Fruit fly (Drosophila melanogaster): Measurements from ENCODE around the gene CG9427.

The CG9427 gene

DNA sequence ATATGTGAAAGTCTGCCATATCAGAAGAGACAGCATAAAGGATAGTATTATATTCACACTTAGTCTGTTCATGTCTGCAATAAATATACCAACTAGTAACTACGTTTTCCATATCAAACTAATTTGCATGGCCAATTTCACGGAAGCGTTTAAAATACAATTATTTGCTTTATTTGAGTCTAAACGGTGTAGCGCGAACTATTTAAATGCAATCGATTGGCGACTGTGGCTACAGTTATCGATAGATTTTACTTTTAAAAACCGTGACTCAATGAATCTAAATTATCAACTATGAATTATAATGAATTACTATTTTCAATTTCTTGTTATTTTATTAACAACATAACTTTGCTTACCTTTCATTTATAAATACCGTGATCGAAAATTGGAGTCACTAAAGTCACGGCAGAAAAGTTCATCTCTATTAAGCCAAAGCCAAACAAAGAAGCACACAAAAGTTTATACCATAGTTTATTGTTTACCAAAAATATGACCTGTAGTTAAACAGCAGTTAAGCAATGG is at the start of gene CG9427, which contains the start of gene CG8319 (continued):
- TF ChIP-seq sug (tag; optimal IDR thresholded peaks at IDR 0.05) (peak; percentile 72), sob (GFP tag; IDR thresholded peaks at IDR 0.05) (peak; percentile 76), bowl (GFP tag; IDR thresholded peaks at IDR 0.05) (no peak), Max (GFP tag; optimal IDR thresholded peaks at IDR 0.05) (peak; percentile 63), Med (GFP tag) (peak; percentile 93), CG3065 (GFP tag; optimal IDR thresholded peaks at IDR 0.05) (peak; percentile 41), knrl (GFP tag; IDR thresholded peaks at IDR 0.05; ENCODE audit: partially characterized antibody) (peak; percentile 87), ken (GFP tag; IDR thresholded peaks at IDR 0.05) (0 out of 3 replicates have a peak, but pooled peaks have one; percentile 22), repo (GFP tag; optimal IDR thresholded peaks at IDR 0.05) (no peak), CG13424 (tag; optimal IDR thresholded peaks at IDR 0.05) (peak; percentile 70), E2f1 (GFP tag; IDR thresholded peaks at IDR 0.05) (0 out of 2 replicates have a peak, but pooled peaks have one; percentile 34), bcd (GFP tag; optimal IDR thresholded peaks at IDR 0.05) (peak; percentile 60), gem (tag; optimal IDR thresholded peaks at IDR 0.05) (peak; percentile 81), CG34376 (GFP tag; optimal IDR thresholded peaks at IDR 0.05) (peak; percentile 62), lilli (GFP tag; optimal IDR thresholded peaks at IDR 0.05) (peak; percentile 87), Fer1 (GFP tag; optimal IDR thresholded peaks at IDR 0.05) (peak; percentile 75), tap (tag; optimal IDR thresholded peaks at IDR 0.05) (peak; percentile 41), CG10267 (tag; optimal IDR thresholded peaks at IDR 0.05) (peak; percentile 71), CG16813 (GFP tag; IDR thresholded peaks at IDR 0.05; ENCODE audit: partially characterized antibody) (peak; percentile 77), gce (GFP tag; IDR thresholded peaks at IDR 0.05) (no peak), Dek (tag; optimal IDR thresholded peaks at IDR 0.05) (peak; percentile 71), CG30403 (GFP tag; optimal IDR thresholded peaks at IDR 0.05) (peak; percentile 81), CG16779 (GFP tag; IDR thresholded peaks at IDR 0.05) (no peak), ttk (GFP tag; IDR thresholded peaks at IDR 0.05) (no peak), ci (GFP tag; IDR thresholded peaks at IDR 0.05) (peak; percentile 60; the same call in 1 of the 3 replicates), Trl (optimal IDR thresholded peaks at IDR 0.05) (no peak), Trl (GFP tag; optimal IDR thresholded peaks at IDR 0.05) (peak; percentile 17), so (GFP tag; IDR thresholded peaks at IDR 0.05) (no peak), shn (GFP tag; optimal IDR thresholded peaks at IDR 0.05) (peak; percentile 16), H2.0 (GFP tag; IDR thresholded peaks at IDR 0.05) (peak; percentile 18; the same call in 1 of the 2 replicates), CG5953 (GFP tag; IDR thresholded peaks at IDR 0.05) (no peak), CG3407 (GFP tag; optimal IDR thresholded peaks at IDR 0.05) (peak; percentile 17), Kr (GFP tag; optimal IDR thresholded peaks at IDR 0.05) (no peak), CG4328 (GFP tag; optimal IDR thresholded peaks at IDR 0.05) (no peak), CG15269 (tag; optimal IDR thresholded peaks at IDR 0.05) (peak; percentile 62), Spps (tag; optimal IDR thresholded peaks at IDR 0.05) (peak; percentile 50), Six4 (GFP tag; optimal IDR thresholded peaks at IDR 0.05) (peak; percentile 33), jigr1 (GFP tag; IDR thresholded peaks at IDR 0.05) (no peak), CG8478 (optimal IDR thresholded peaks at IDR 0.05) (no peak), Atf3 (GFP tag; optimal IDR thresholded peaks at IDR 0.05) (no peak), insv (GFP tag; optimal IDR thresholded peaks at IDR 0.05) (no peak), pzg (GFP tag; optimal IDR thresholded peaks at IDR 0.05) (peak; percentile 77), crc (GFP tag; optimal IDR thresholded peaks at IDR 0.05) (no peak), Xbp1 (GFP tag; optimal IDR thresholded peaks at IDR 0.05) (peak; percentile 75), CG14050 (GFP tag; IDR thresholded peaks at IDR 0.05) (no peak), schlank (tag; optimal IDR thresholded peaks at IDR 0.05) (peak; percentile 57), eyg (GFP tag; optimal IDR thresholded peaks at IDR 0.05) (no peak), onecut (GFP tag; IDR thresholded peaks at IDR 0.05) (no peak), Dll (GFP tag; IDR thresholded peaks at IDR 0.05; ENCODE audit: partially characterized antibody) (peak; percentile 96), gcm2 (GFP tag; optimal IDR thresholded peaks at IDR 0.05) (no peak), CG6854 (GFP tag; optimal IDR thresholded peaks at IDR 0.05) (no peak), lbe (GFP tag; optimal IDR thresholded peaks at IDR 0.05) (peak; percentile 10)

Data from whole organism, embryonic.